Fruit fly (Drosophila melanogaster) whole organism, pupa: ENCODE measurements around the gene sty.

Experiments
- CG17806 ChIP-seq: fragments of 200-800 bp; sonication (Bioruptor generic); optimal IDR thresholded peaks from 2 replicates; lab custom pipeline; 2018; ENCODE audit warnings: missing biosample characterization, mild to moderate bottlenecking, missing genetic modification characterization, moderate library complexity
- CG34367 ChIP-seq: fragments of 200-800 bp; sonication (Bioruptor generic); optimal IDR thresholded peaks from 2 replicates; lab custom pipeline; 2018; ENCODE audit warnings: missing biosample characterization, mild to moderate bottlenecking, missing genetic modification characterization
- CG8159 ChIP-seq: fragments of 200-800 bp; sonication (Bioruptor generic); optimal IDR thresholded peaks from 3 replicates; lab custom pipeline; 2018; ENCODE audit warnings: missing biosample characterization, mild to moderate bottlenecking, missing genetic modification characterization, moderate library complexity
- EcR ChIP-seq: fragments of 200-800 bp; sonication (Bioruptor generic); optimal IDR thresholded peaks from 3 replicates; lab custom pipeline; 2019; ENCODE audit warnings: missing biosample characterization, missing genetic modification characterization, mild to moderate bottlenecking, moderate library complexity, missing genetic modification reagents
- Ets98B ChIP-seq: fragments of 200-800 bp; sonication (Bioruptor generic); IDR thresholded peaks from 2 replicates; pipeline ENCODE4 v1.3.6; 2022; ENCODE audit warnings: missing biosample characterization, missing genetic modification characterization

DNA sequence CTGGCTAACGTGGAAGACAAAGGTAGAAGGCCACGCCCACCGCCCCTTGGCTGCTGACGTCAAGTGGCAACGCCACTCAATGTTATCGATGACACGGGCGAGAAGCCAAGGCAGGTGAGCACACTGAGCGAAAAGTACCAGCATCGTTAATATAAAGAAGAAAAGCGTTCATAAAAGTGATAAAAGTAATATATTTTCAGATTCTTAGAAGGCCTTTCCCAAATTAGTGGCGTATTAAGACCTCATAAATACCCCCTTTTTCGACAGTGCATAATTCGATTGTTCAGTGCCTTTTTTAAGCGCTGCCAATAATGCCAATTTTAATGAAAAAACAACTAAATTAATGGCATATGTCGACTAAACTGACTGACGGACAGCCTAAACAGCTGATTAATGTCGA is 24.9 kb upstream of the sty start:
- no peak for TF ChIP-seq CG17806
- no peak for TF ChIP-seq CG8159 (tag; lab: Kevin White, UChicago)
- no peak for TF ChIP-seq Ets98B
- TF ChIP-seq EcR = no peak
- no peak for TF ChIP-seq CG34367 (tag; lab: Kevin White, UChicago)
